Fruit fly (Drosophila melanogaster): Measurements from ENCODE around the gene CG13083.
A peak's percentile ranks its signal among the peaks of the same experiment; 100 is the strongest.

The CG13083 gene

DNA sequence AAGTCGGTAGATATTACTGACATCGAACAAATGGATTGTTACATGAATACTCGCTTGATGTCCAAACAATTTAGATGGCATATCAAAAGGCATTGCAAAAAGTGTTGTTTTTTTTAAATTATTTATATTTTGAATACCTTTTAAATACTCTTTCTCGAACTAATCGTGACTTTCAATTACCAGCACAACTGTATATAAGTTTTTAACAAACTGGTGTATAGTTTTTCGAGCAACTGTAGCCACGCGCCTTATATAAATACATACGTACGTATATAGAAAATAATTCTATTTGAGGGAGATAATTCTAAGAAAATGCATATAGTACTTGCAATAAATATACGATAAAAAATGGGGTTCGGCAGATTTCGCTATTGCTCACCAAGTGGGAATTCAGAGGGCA is 47.0 kb upstream of the CG13083 start:
- no peak for TF ChIP-seq brk (GFP tag; optimal IDR thresholded peaks at IDR 0.05)
- TF ChIP-seq ey (GFP tag; optimal IDR thresholded peaks at IDR 0.05): no peak
- no peak for TF ChIP-seq CG32264 (GFP tag; optimal IDR thresholded peaks at IDR 0.05)
- TF ChIP-seq br (GFP tag; optimal IDR thresholded peaks at IDR 0.05): no peak
- TF ChIP-seq psq (GFP tag; optimal IDR thresholded peaks at IDR 0.05): no peak
- no peak for TF ChIP-seq CG9705 (GFP tag; optimal IDR thresholded peaks at IDR 0.05)
- TF ChIP-seq foxo (GFP tag; optimal IDR thresholded peaks at IDR 0.05): no peak
- TF ChIP-seq sv (GFP tag; optimal IDR thresholded peaks at IDR 0.05): no peak
- no peak for TF ChIP-seq Abd-B (GFP tag; optimal IDR thresholded peaks at IDR 0.05)

DNA sequence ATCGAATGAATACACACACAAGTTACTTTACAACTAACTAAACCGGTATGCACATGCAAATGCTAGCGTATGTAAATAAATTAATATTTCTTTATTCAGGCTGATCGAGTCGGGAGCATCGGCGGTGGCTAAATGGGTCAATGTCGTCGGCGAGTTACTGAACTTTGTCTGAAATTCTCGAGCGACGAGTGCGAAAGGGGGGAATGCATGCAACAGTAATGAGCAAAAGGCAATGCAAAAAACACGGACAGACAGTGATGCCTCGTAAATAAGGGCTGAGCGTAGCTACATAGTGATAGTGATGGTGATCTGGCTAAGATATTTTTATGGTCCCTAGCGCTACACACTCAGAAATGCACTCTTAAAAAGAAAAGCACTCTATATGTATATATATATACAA is 46.6 kb upstream of the CG13083 start:
- no peak for TF ChIP-seq Dif (GFP tag; optimal IDR thresholded peaks at IDR 0.05; ENCODE audit: partially characterized antibody)
- no peak for TF ChIP-seq Sp1 (GFP tag; optimal IDR thresholded peaks at IDR 0.05)
- no peak for TF ChIP-seq CG9705 (GFP tag; optimal IDR thresholded peaks at IDR 0.05)
- TF ChIP-seq Abd-B (GFP tag; optimal IDR thresholded peaks at IDR 0.05): no peak
- TF ChIP-seq Hr83 (GFP tag; optimal IDR thresholded peaks at IDR 0.05; ENCODE audit: poor library complexity, severe bottlenecking): no peak
- no peak for TF ChIP-seq br (GFP tag; optimal IDR thresholded peaks at IDR 0.05)
- no peak for TF ChIP-seq dmrt93B (GFP tag; optimal IDR thresholded peaks at IDR 0.05)
- no peak for TF ChIP-seq pan (optimal IDR thresholded peaks at IDR 0.05)
- no peak for TF ChIP-seq Rel (GFP tag; optimal IDR thresholded peaks at IDR 0.05)
- TF ChIP-seq Rel (tag; optimal IDR thresholded peaks at IDR 0.05): no peak
- peak; percentile 73 for TF ChIP-seq psq (GFP tag; optimal IDR thresholded peaks at IDR 0.05)
- no peak for TF ChIP-seq jim (GFP tag; optimal IDR thresholded peaks at IDR 0.05)
- no peak for TF ChIP-seq CG32264 (GFP tag; optimal IDR thresholded peaks at IDR 0.05)
- TF ChIP-seq woc (GFP tag; optimal IDR thresholded peaks at IDR 0.05): peak; percentile 31
- TF ChIP-seq Hnf4 (GFP tag; optimal IDR thresholded peaks at IDR 0.05): peak; percentile 13
- TF ChIP-seq dl (GFP tag; optimal IDR thresholded peaks at IDR 0.05; ENCODE audit: insufficient read depth in 1 of 2, partially characterized antibody in 2 of 2): no peak
- TF ChIP-seq fru (GFP tag; optimal IDR thresholded peaks at IDR 0.05): peak; percentile 80
- TF ChIP-seq Vsx2 (GFP tag; optimal IDR thresholded peaks at IDR 0.05; ENCODE audit: partially characterized antibody): no peak
- TF ChIP-seq GATAd (GFP tag; optimal IDR thresholded peaks at IDR 0.05): no peak
- no peak for TF ChIP-seq Hr78 (GFP tag; optimal IDR thresholded peaks at IDR 0.05)
- peak; percentile 0 for TF ChIP-seq h (GFP tag; optimal IDR thresholded peaks at IDR 0.05)
- TF ChIP-seq HLH106 (tag; optimal IDR thresholded peaks at IDR 0.05): peak; percentile 31
- TF ChIP-seq dsf (GFP tag; optimal IDR thresholded peaks at IDR 0.05; ENCODE audit: borderline replicate concordance): no peak
- TF ChIP-seq sage (GFP tag; optimal IDR thresholded peaks at IDR 0.05): no peak

- TF ChIP-seq fru (GFP tag; optimal IDR thresholded peaks at IDR 0.05) (no peak), lola (GFP tag; optimal IDR thresholded peaks at IDR 0.05) (no peak), rgr (GFP tag; optimal IDR thresholded peaks at IDR 0.05) (no peak), Dfd (GFP tag; optimal IDR thresholded peaks at IDR 0.05) (no peak), OdsH (GFP tag; optimal IDR thresholded peaks at IDR 0.05) (no peak), HLH106 (tag; optimal IDR thresholded peaks at IDR 0.05) (no peak), Rel (GFP tag; optimal IDR thresholded peaks at IDR 0.05) (no peak), Rel (tag; optimal IDR thresholded peaks at IDR 0.05) (no peak), Abd-B (GFP tag; optimal IDR thresholded peaks at IDR 0.05) (no peak), CG9705 (GFP tag; optimal IDR thresholded peaks at IDR 0.05) (no peak), Sp1 (GFP tag; optimal IDR thresholded peaks at IDR 0.05) (no peak), dmrt93B (GFP tag; optimal IDR thresholded peaks at IDR 0.05) (no peak), ey (GFP tag; optimal IDR thresholded peaks at IDR 0.05) (no peak), foxo (GFP tag; optimal IDR thresholded peaks at IDR 0.05) (no peak), Jra (GFP tag; optimal IDR thresholded peaks at IDR 0.05) (no peak), tai (GFP tag; optimal IDR thresholded peaks at IDR 0.05) (no peak)
These were observed 46.0 kb upstream of the CG13083 start for dm6 chr2L:19441339-19441738.

DNA sequence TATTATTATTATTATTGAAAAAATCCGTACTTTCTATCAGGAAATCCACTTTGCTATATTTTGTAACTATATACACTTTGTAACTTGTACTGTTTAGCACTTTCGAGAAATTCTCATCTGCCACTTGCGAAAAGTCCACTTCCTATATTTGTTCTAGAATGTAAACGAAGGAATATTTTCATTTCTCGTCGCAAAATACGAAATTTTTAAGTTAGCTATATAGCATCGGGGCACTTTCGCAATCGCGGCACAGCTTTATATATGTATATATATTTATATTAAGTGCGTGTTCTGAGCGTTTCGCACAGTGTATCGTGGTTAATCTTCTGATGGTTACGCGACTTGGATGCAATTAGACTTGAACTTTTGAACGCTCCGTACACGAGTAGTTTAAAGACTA is 45.5 kb upstream of the CG13083 start, which contains the start of gene RanGAP:
Gene RanGAP (plus strand): TSS at position 169 of the 400 bp plus-strand sequence.
- TF ChIP-seq Myc (optimal IDR thresholded peaks at IDR 0.05): no peak
- no peak for TF ChIP-seq tai (GFP tag; optimal IDR thresholded peaks at IDR 0.05)
- no peak for TF ChIP-seq dsf (GFP tag; optimal IDR thresholded peaks at IDR 0.05; ENCODE audit: borderline replicate concordance)
- TF ChIP-seq OdsH (GFP tag; optimal IDR thresholded peaks at IDR 0.05): no peak
- TF ChIP-seq Rel (GFP tag; optimal IDR thresholded peaks at IDR 0.05): no peak
- TF ChIP-seq Rel (tag; optimal IDR thresholded peaks at IDR 0.05): no peak
- TF ChIP-seq dmrt93B (GFP tag; optimal IDR thresholded peaks at IDR 0.05): no peak
- TF ChIP-seq dl (GFP tag; optimal IDR thresholded peaks at IDR 0.05; ENCODE audit: insufficient read depth in 1 of 2, partially characterized antibody in 2 of 2): no peak
- no peak for TF ChIP-seq Dif (GFP tag; optimal IDR thresholded peaks at IDR 0.05; ENCODE audit: partially characterized antibody)
- TF ChIP-seq woc (GFP tag; optimal IDR thresholded peaks at IDR 0.05): no peak
- no peak for TF ChIP-seq Dfd (GFP tag; optimal IDR thresholded peaks at IDR 0.05)
- no peak for TF ChIP-seq h (GFP tag; optimal IDR thresholded peaks at IDR 0.05)

Data from whole organism, wandering third instar larva.